Worm (Caenorhabditis elegans): ENCODE data around the gene nhx-5.

Gene nhx-5

ce11 chrX:10566775-10567174 lies 10.0 kb upstream of the nhx-5 start:
- TF ChIP-seq him-1 (tag; optimal IDR thresholded peaks at IDR 0.05) (no peak), W03F9.2 (tag; optimal IDR thresholded peaks at IDR 0.05) (no peak), dao-5 (tag; optimal IDR thresholded peaks at IDR 0.05) (no peak)

DNA sequence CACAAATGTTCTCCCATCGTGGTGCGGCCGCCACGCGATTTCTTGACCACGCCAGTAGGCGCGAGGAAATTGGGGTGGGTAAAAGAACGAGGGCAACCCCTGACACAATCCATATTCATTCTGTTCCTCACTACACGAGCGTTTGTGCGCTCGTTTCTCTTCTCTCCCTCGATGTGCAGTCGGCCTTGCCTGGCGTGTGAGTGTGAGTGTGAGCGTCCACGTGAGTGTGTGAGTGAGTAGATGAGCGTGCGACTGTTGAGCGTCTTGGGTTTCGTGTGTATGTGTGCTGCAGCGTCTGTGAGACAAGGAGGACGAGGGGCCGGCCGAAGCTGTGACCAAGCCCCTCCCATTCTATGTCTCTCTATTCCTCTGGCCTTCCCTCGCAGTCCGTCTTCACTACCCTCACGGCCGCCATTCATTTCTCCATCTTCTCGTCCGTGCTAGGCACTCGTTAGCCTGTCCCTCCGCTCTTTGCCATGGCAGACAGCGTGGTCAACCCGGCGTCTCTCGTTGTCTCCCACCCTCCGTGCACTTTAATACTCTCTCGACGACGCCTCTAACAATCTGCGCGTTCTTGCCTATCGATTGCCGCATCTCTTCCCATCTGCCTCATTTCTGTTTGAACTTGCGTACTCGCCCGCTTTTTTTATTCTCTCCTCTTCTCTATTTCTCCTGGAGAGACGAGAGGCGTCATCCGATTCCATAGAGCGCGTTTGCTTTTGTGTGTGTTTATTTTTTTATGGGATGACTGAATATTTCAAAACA lies 8.2 kb upstream of the nhx-5 start:
- TF ChIP-seq him-1 (tag; optimal IDR thresholded peaks at IDR 0.05), result peak; percentile 94
- peak; percentile 82 for TF ChIP-seq W03F9.2 (tag; optimal IDR thresholded peaks at IDR 0.05)
- TF ChIP-seq dao-5 (tag; optimal IDR thresholded peaks at IDR 0.05), result peak; percentile 7

ce11 chrX:10569185-10569584 lies 7.6 kb upstream of the nhx-5 start, which contains the start of gene bet-2:
Gene bet-2, plus strand, starts transcription at chrX:10569273.
- TF ChIP-seq W03F9.2 (tag; optimal IDR thresholded peaks at IDR 0.05), result no peak
- no peak for TF ChIP-seq him-1 (tag; optimal IDR thresholded peaks at IDR 0.05)
- TF ChIP-seq dao-5 (tag; optimal IDR thresholded peaks at IDR 0.05), result no peak

DNA sequence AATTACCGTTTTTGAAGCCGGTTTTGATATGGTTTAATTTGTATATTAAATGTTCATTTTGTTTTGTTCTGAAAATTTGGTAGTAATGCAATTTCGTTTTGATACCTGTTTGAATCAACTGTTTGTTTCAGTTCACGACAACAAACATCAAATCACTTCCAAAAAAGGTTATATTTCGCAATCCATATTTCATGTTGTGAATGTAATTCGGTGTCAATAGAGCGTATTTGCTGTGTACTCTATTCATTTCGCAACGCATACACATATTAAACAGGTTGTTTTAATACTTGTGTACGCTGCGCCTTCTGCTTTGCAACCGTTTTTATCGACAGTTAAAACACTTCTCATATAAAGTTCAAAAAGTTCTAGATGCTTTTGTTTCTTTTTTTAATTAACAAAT lies 343 bp upstream of the nhx-5 start:
- TF ChIP-seq dao-5 (tag; optimal IDR thresholded peaks at IDR 0.05) (no peak), him-1 (tag; optimal IDR thresholded peaks at IDR 0.05) (no peak)

ce11 chrX:10589465-10589864 lies 12.7 kb downstream of the nhx-5 start, which contains the start of gene F57C7.4:
Gene F57C7.4, minus strand, starts transcription at chrX:10589565.
- TF ChIP-seq dao-5 (tag; optimal IDR thresholded peaks at IDR 0.05) (no peak), W03F9.2 (tag; optimal IDR thresholded peaks at IDR 0.05) (no peak), him-1 (tag; optimal IDR thresholded peaks at IDR 0.05) (no peak)

ce11 chrX:10590772-10591171 lies 14.0 kb downstream of the nhx-5 start:
- no peak for TF ChIP-seq dao-5 (tag; optimal IDR thresholded peaks at IDR 0.05)
- no peak for TF ChIP-seq W03F9.2 (tag; optimal IDR thresholded peaks at IDR 0.05)
- no peak for TF ChIP-seq him-1 (tag; optimal IDR thresholded peaks at IDR 0.05)

DNA sequence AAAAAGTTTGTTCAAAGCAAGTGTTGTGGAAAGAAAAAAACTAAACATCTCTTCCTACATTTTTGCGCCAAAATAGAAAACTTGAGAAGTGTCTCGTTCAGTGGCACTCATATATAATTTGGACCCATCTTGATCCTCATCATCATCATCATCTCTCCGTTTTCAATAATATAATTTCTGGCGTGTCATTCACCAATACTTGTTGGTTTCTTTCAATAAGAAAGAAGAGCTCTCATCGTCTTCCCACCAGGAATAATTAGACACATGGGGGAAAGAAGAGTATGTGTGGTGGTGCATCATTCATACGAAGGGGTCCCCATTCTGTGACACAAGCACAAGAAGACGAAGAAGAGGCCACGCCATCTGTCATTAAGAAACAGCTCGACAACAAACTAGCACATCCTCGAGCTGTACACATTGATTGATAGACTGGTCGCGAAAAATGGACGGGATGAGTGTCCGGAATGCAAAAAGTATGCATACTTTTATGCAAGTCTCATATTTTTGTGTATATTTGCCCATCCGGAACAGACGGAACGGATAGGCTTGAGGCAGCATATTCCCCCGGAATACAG lies 14.5 kb downstream of the nhx-5 start:
- TF ChIP-seq W03F9.2 (tag; optimal IDR thresholded peaks at IDR 0.05) (no peak), him-1 (tag; optimal IDR thresholded peaks at IDR 0.05) (no peak), dao-5 (tag; optimal IDR thresholded peaks at IDR 0.05) (no peak)

- TF ChIP-seq W03F9.2 (tag; optimal IDR thresholded peaks at IDR 0.05) (no peak), him-1 (tag; optimal IDR thresholded peaks at IDR 0.05) (no peak)
Measured at ce11 chrX:10593234-10593633, 16.5 kb downstream of the nhx-5 start, which contains the start of gene sdn-1. Gene sdn-1, minus strand, starts transcription at chrX:10593334.

DNA sequence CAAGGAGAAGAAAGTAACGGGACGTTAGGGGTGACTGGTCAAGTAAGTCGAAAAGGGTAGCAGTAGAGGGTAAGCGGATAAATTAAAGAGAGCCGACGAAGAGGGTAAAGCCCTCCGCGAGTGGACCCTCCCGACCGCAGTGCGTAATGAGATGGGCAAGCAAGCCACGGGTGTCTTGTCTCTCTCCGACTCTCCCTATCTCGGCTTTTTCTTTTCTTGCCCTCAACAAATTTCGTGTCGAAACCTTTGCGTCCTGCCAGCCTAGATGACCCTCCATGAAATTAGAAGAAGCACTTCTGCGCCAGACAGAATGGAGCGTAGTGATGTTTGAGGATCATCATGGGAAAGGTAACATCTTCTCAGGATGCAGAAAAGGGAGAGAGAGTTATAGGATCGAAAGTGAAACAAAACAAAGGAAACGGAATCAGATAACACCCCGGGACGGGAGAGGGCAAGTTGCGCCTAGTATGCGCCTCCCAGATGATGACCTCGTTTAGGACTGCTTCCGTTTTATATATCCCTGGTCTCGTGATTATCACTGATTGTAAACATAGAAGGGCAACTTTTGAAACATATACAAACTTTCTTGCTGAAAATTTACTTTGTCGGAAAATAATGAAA lies 17.1 kb downstream of the nhx-5 start:
- TF ChIP-seq him-1 (tag; optimal IDR thresholded peaks at IDR 0.05) (no peak), W03F9.2 (tag; optimal IDR thresholded peaks at IDR 0.05) (no peak), dao-5 (tag; optimal IDR thresholded peaks at IDR 0.05) (no peak)

DNA sequence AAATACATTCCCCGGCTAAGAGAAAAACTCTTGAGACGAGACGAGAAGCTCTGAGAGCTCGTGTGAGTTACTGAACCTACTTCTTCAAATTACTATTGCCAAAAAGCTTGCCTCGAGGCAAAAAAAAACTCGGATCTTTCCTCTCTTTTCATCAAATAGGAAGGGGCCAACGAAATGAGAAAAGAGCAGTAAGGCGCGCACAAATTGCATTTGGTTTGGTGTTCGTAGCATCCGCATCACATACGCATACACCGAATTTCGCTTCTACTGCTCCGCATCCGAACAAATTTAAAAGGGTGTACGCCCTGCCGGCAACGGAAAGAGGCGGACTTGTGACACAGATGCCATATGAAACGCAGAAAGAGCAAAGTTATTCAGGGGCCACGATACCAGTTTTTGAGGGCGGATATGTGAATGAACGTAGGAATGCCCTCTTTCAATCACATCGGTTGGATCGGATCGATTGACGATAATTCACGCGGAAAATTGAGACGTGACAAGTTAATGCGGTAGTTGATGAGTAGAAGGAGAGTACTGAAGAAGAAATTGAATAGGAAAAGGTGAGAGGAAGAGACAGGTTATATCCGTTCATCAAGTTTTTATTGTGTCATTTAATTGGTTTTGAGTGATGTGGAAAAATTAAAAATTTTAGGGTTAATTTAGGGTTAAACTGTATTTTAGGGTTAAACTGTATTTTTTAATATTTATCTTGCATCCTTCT lies 18.1 kb downstream of the nhx-5 start:
- TF ChIP-seq W03F9.2 (tag; optimal IDR thresholded peaks at IDR 0.05) (no peak), dao-5 (tag; optimal IDR thresholded peaks at IDR 0.05) (no peak), him-1 (tag; optimal IDR thresholded peaks at IDR 0.05) (no peak)

ce11 chrX:10596420-10596907 lies 19.7 kb downstream of the nhx-5 start:
- TF ChIP-seq W03F9.2 (tag; optimal IDR thresholded peaks at IDR 0.05), result no peak
- no peak for TF ChIP-seq dao-5 (tag; optimal IDR thresholded peaks at IDR 0.05)
- TF ChIP-seq him-1 (tag; optimal IDR thresholded peaks at IDR 0.05), result no peak

DNA sequence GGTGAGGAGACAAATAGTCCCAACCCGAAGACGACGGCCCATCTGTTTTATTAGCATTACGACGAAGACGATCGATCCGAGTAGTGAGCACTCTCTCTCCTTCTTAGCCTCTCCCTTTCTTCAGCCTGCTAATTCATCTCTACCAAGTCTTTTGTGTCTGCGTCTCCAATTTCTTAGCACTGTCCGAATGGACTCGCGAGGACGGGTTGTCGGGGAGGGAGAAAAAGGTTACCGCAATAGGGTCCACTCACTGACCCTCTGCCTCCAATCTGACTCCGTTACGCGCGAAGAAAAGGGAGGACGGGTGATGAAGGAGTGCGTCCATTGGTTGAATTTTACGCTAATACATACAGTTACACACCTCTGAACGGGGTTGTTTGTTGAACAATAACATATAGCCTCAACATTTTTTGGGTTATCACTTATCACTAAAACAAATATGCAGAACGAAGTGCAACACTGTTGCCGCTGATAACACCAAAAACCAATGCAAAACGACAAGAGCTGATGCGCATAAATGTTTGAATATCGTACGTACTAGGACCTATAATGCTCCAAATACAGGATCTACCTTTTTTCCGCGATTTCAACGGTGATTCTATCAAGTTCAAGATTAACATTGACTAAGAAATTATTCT lies 20.9 kb downstream of the nhx-5 start:
- TF ChIP-seq him-1 (tag; optimal IDR thresholded peaks at IDR 0.05), result peak; percentile 41
- TF ChIP-seq W03F9.2 (tag; optimal IDR thresholded peaks at IDR 0.05), result no peak
- no peak for TF ChIP-seq dao-5 (tag; optimal IDR thresholded peaks at IDR 0.05)

DNA sequence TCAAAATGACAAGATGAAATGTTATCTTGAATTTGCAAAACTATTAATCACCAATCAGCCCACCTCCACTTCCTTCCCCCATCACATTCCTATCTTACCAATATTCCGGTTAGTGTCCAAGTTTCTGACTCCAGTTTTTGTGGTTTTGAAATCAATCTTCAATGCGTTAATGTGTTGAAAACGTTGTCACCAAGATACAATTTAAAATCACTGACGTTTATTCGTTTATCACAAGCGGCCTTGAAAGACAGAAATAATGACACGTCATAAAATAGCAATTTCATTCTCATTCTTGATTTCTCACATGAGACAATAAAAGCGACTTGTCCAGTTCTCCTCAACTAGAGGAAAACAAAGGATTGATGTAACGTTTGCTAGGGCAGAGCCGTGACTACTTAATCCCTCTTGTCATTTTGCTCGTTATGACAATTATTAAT lies 23.0 kb downstream of the nhx-5 start:
- TF ChIP-seq him-1 (tag; optimal IDR thresholded peaks at IDR 0.05) (no peak), dao-5 (tag; optimal IDR thresholded peaks at IDR 0.05) (no peak)
